Worm (Caenorhabditis elegans): ENCODE measurements around the gene srxa-13.

Gene srxa-13

DNA sequence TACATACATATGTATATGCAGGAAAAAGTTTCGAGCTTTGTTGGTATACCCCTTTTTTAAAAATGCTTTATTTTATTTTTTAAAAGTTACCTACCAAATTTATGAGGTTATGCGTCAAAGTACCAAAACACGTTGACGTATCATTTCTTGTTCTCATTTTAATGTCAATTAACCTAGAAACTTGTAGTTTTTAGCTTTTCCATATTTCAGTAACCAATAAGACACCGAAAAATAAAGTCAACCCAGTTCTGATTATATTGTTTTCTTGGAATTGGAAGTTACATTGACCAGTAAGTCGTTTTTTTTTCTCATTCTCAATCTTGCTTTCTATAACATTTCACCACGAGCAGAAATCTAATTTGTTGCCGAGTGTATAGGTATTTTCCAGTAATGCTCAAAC lies 7.2 kb downstream of the srxa-13 start, which contains the start of gene srw-145:
Gene srw-145 (plus strand): TSS at position 301 of the 400 bp plus-strand sequence.
- TF ChIP-seq ceh-28 (tag; optimal IDR thresholded peaks at IDR 0.05) (no peak), ceh-44 (GFP tag; IDR thresholded peaks at IDR 0.05) (no peak), nhr-11 (tag; optimal IDR thresholded peaks at IDR 0.05) (peak; percentile 6), aha-1 (tag) (peak; percentile 41)

DNA sequence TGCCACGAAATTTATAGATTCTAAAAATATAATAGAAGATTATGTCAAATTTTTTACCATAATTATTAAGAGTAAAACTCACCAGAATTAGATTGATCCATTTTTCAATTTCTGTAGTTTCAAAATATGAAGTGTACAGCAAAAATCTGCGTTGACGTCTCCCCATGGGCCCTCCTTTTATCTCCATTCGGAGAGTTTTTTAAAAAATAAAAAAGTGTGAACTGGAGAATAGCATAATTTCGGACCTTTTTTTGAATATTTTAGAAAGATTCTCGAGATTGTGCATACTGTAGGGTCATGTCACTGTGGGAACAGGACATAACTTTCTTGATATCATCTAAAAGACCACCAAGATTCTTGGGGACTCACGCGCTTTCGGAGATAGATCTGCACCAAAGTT lies 12.5 kb downstream of the srxa-13 start, which contains the start of gene dpr-1:
Gene dpr-1 (minus strand): TSS at position 101 of the 400 bp plus-strand sequence.
- no peak for TF ChIP-seq egl-43 (GFP tag; IDR thresholded peaks at IDR 0.05)
- no peak for TF ChIP-seq madf-9 (GFP tag; conservative IDR thresholded peaks at IDR 0.05)
- no peak for TF ChIP-seq nhr-11 (tag; optimal IDR thresholded peaks at IDR 0.05)
- TF ChIP-seq ceh-44 (GFP tag; IDR thresholded peaks at IDR 0.05), result no peak
- TF ChIP-seq F49E8.2 (tag; optimal IDR thresholded peaks at IDR 0.05; ENCODE audit: borderline replicate concordance), result no peak
- no peak for TF ChIP-seq spr-1 (tag; optimal IDR thresholded peaks at IDR 0.05)
- no peak for TF ChIP-seq daf-16 (GFP tag; optimal IDR thresholded peaks at IDR 0.05)
- no peak for TF ChIP-seq daf-16 (tag; optimal IDR thresholded peaks at IDR 0.05)
- no peak for TF ChIP-seq nhr-76 (tag; optimal IDR thresholded peaks at IDR 0.05)
- TF ChIP-seq lin-39 (tag; optimal IDR thresholded peaks at IDR 0.05), result no peak

DNA sequence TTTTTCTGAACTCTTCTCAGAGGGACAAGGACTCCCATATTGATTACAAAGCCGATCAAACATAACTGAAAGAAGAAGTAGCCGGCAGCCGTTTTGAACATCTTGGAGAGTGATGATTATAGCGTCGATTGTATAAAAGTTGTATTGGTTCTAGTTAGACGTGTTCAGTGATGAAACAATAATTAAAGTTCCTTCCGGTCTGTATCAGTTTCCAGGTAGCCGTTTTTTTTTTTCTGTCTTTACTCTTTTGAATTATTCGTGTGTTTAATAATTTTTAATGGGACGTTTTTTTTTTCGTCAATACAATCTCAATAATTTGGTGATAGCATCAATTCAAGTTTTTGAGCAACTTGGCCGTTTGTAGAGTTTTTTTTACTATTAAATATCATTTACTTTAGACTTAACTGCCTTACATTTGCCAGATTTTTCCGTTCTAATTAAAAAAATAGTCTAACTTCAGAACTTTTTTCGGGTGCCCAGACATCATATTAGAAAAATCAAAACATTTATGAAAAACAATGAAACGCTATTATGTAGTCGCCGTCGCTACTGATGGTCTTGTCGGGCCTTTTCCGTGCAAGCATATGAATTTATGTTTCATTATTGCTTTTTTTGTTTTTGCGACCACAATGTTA lies 16.9 kb downstream of the srxa-13 start, which contains the start of the genes srx-10 and clec-226:
Gene srx-10 (minus strand): TSS at position 101 of the 635 bp plus-strand sequence.
Gene clec-226 (plus strand): TSS at position 585 of the 635 bp plus-strand sequence.
- TF ChIP-seq mes-2 (tag; optimal IDR thresholded peaks at IDR 0.05; ENCODE audit: poor library complexity, severe bottlenecking) (no peak), lin-29 (GFP tag; IDR thresholded peaks at IDR 0.05) (no peak)

DNA sequence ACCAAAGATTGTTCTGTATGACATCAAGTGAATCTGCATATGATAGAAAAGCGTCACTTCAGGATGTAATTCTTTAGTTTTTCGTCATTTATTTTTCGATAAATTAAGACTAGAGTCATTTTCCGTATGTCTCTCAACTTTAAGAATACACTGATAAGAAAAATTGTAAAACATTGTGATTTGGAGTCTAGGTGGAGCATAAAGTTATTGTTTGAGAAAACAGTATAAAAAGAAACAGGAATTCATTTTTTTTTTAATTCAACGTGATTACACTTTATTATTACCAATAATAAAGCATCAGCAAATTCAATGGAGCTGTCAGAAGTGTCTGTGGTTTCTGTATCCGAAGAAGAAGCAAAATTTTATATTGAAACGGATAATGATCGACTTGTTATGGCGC lies 19.4 kb downstream of the srxa-13 start, which contains the start of gene R10D12.6:
Gene R10D12.6 (plus strand): TSS at position 301 of the 400 bp plus-strand sequence.
- TF ChIP-seq nhr-28 (tag; optimal IDR thresholded peaks at IDR 0.05) (peak; percentile 52), pqm-1 (tag; optimal IDR thresholded peaks at IDR 0.05) (peak; percentile 3), F44E2.7 (GFP tag; IDR thresholded peaks at IDR 0.05) (no peak)

DNA sequence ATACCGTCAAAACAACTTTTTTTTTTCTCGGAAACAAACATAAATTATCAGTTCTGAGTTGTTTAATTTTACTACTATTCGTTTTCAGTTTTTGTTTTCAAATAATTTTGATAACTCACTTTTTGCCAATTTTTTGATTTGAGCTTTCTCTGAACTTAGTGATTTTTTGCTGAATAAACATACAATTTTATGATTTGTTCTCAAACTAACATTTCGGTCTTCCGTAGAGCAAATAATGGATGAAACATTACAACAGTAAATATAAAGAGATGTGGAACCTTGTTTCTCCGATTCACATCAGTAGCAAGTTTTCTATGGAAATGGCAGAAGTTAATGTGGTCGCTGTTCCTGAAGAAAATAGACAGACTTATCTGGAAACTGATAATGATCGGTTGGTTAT lies 20.1 kb downstream of the srxa-13 start, which contains the start of gene R10D12.7:
Gene R10D12.7 (plus strand): TSS at position 301 of the 400 bp plus-strand sequence.
- TF ChIP-seq ceh-62 (tag; optimal IDR thresholded peaks at IDR 0.05), result no peak
- no peak for TF ChIP-seq dpl-1 (GFP tag; optimal IDR thresholded peaks at IDR 0.05)
- TF ChIP-seq F10B5.3 (tag; optimal IDR thresholded peaks at IDR 0.05), result no peak
- no peak for TF ChIP-seq nhr-237 (tag; optimal IDR thresholded peaks at IDR 0.05)
- no peak for TF ChIP-seq ctbp-1 (GFP tag; IDR thresholded peaks at IDR 0.05)
- no peak for TF ChIP-seq F49E8.2 (tag; optimal IDR thresholded peaks at IDR 0.05; ENCODE audit: borderline replicate concordance)
- no peak for TF ChIP-seq pha-4 (GFP tag; IDR thresholded peaks at IDR 0.05)
- no peak for TF ChIP-seq pha-4 (tag; optimal IDR thresholded peaks at IDR 0.05)
- no peak for TF ChIP-seq F26F4.8 (GFP tag; conservative IDR thresholded peaks at IDR 0.05)
- no peak for TF ChIP-seq madf-9 (GFP tag; conservative IDR thresholded peaks at IDR 0.05)
- TF ChIP-seq unc-130 (GFP tag; optimal IDR thresholded peaks at IDR 0.05), result no peak
- TF ChIP-seq zip-11 (GFP tag; IDR thresholded peaks at IDR 0.05), result no peak
- TF ChIP-seq hif-1 (tag; optimal IDR thresholded peaks at IDR 0.05), result no peak
- no peak for TF ChIP-seq nhr-111 (GFP tag; optimal IDR thresholded peaks at IDR 0.05)
- no peak for TF ChIP-seq zfp-3 (GFP tag; conservative IDR thresholded peaks at IDR 0.05)
- no peak for TF ChIP-seq madf-5 (GFP tag; IDR thresholded peaks at IDR 0.05)
- no peak for TF ChIP-seq pqm-1 (tag; optimal IDR thresholded peaks at IDR 0.05)
- TF ChIP-seq nhr-77 (tag; optimal IDR thresholded peaks at IDR 0.05), result no peak
- TF ChIP-seq nhr-41 (GFP tag; IDR thresholded peaks at IDR 0.05), result no peak
- TF ChIP-seq ceh-44 (GFP tag; IDR thresholded peaks at IDR 0.05), result no peak
- TF ChIP-seq nhr-10 (tag; optimal IDR thresholded peaks at IDR 0.05), result no peak
